Fruit fly (Drosophila melanogaster) whole organism, embryonic: ENCODE results near the gene dyl.

Experiments used
- Abd-B ChIP-seq: fragments of 200-800 bp; sonication (Bioruptor generic); optimal IDR thresholded peaks from 2 replicates; lab custom pipeline; 2018; ENCODE audit warnings: missing biosample characterization, mild to moderate bottlenecking, missing genetic modification characterization, moderate library complexity
- Asciz ChIP-seq: fragments of 200-800 bp; sonication (Bioruptor generic); optimal IDR thresholded peaks from 2 replicates; lab custom pipeline; 2017; ENCODE audit warnings: missing biosample characterization, mild to moderate bottlenecking, missing genetic modification characterization, missing genetic modification reagents
- B-H1 ChIP-seq: fragments of 200-800 bp; sonication (Bioruptor generic); IDR thresholded peaks from 3 replicates; pipeline ENCODE4 v1.3.6; 2022; ENCODE audit warnings: missing biosample characterization, missing genetic modification characterization
- BEAF-32 ChIP-seq: fragments of 200-800 bp; sonication (Bioruptor generic); optimal IDR thresholded peaks from 3 replicates; lab custom pipeline; 2017; ENCODE audit warnings: missing biosample characterization, missing genetic modification characterization, mild to moderate bottlenecking, moderate library complexity, missing genetic modification reagents
- Blimp-1 ChIP-seq: fragments of 200-800 bp; sonication (Bioruptor generic); optimal IDR thresholded peaks from 3 replicates; lab custom pipeline; 2018; ENCODE audit warnings: missing biosample characterization, missing genetic modification characterization, mild to moderate bottlenecking, moderate library complexity, missing genetic modification reagents
- BtbVII ChIP-seq: fragments of 200-800 bp; sonication (Bioruptor generic); optimal IDR thresholded peaks from 3 replicates; lab custom pipeline; 2017; ENCODE audit warnings: missing biosample characterization, mild to moderate bottlenecking, missing genetic modification characterization
- CG10274 ChIP-seq: fragments of 200-800 bp; sonication (Bioruptor generic); optimal IDR thresholded peaks from 3 replicates; lab custom pipeline; 2017; ENCODE audit warnings: missing biosample characterization, mild to moderate bottlenecking, missing genetic modification characterization
- CG10565 ChIP-seq: fragments of 200-800 bp; sonication (Bioruptor generic); optimal IDR thresholded peaks from 3 replicates; lab custom pipeline; 2016; ENCODE audit warnings: missing biosample characterization, mild to moderate bottlenecking, missing genetic modification characterization
- CG12104 ChIP-seq: fragments of 200-800 bp; sonication (Bioruptor generic); optimal IDR thresholded peaks from 3 replicates; lab custom pipeline; 2016; ENCODE audit warnings: missing biosample characterization, missing genetic modification characterization
- CG12391 ChIP-seq: fragments of 200-800 bp; sonication (Bioruptor generic); optimal IDR thresholded peaks from 3 replicates; lab custom pipeline; 2018; ENCODE audit warnings: missing biosample characterization, mild to moderate bottlenecking, missing genetic modification characterization, moderate library complexity
- CG13296 ChIP-seq: fragments of 200-800 bp; sonication (Bioruptor generic); optimal IDR thresholded peaks from 3 replicates; lab custom pipeline; 2018; ENCODE audit warnings: missing biosample characterization, mild to moderate bottlenecking, missing genetic modification characterization
- CG13894 ChIP-seq: fragments of 200-800 bp; sonication (Bioruptor generic); optimal IDR thresholded peaks from 3 replicates; lab custom pipeline; 2018; ENCODE audit warnings: missing biosample characterization, mild to moderate bottlenecking, missing genetic modification characterization, moderate library complexity
- CG15601 ChIP-seq: fragments of 200-800 bp; sonication (Bioruptor generic); optimal IDR thresholded peaks from 3 replicates; lab custom pipeline; 2019; ENCODE audit warnings: missing biosample characterization, mild to moderate bottlenecking, missing genetic modification characterization, moderate library complexity
- CG18262 ChIP-seq: fragments of 200-800 bp; optimal IDR thresholded peaks from 3 replicates; lab custom pipeline; 2019; ENCODE audit warnings: missing biosample characterization, mild to moderate bottlenecking, missing genetic modification characterization, moderate library complexity
- CG2202 ChIP-seq: fragments of 200-800 bp; sonication (Bioruptor generic); optimal IDR thresholded peaks from 2 replicates; lab custom pipeline; 2018; ENCODE audit warnings: missing biosample characterization, mild to moderate bottlenecking, missing genetic modification characterization
- CG2889 ChIP-seq: fragments of 200-800 bp; sonication (Bioruptor generic); IDR thresholded peaks from 3 replicates; pipeline ENCODE4 v1.3.6; 2022; ENCODE audit warnings: missing biosample characterization, missing genetic modification characterization
- CG3847 ChIP-seq: fragments of 200-800 bp; sonication (Bioruptor generic); IDR thresholded peaks from 2 replicates; pipeline ENCODE4 v1.3.6; 2022; ENCODE audit warnings: missing biosample characterization, missing genetic modification characterization
- CG4360 ChIP-seq: fragments of 200-800 bp; sonication (Bioruptor generic); IDR thresholded peaks from 2 replicates; pipeline ENCODE4 v1.3.6; 2022; ENCODE audit warnings: missing biosample characterization, missing genetic modification characterization
- CG4854 ChIP-seq: fragments of 200-800 bp; sonication (Bioruptor generic); optimal IDR thresholded peaks from 2 replicates; lab custom pipeline; 2016; ENCODE audit warnings: missing biosample characterization, missing genetic modification characterization, inconsistent platforms
- CG6854 ChIP-seq: fragments of 200-800 bp; sonication (Bioruptor generic); optimal IDR thresholded peaks from 3 replicates; lab custom pipeline; 2017; ENCODE audit warnings: missing biosample characterization, mild to moderate bottlenecking, missing genetic modification characterization
- CG7556 ChIP-seq: fragments of 200-800 bp; sonication (Bioruptor generic); optimal IDR thresholded peaks from 2 replicates; lab custom pipeline; 2017; ENCODE audit warnings: missing biosample characterization, mild to moderate bottlenecking, missing genetic modification characterization
- Dad ChIP-seq: fragments of 200-800 bp; sonication (Bioruptor generic); optimal IDR thresholded peaks from 3 replicates; lab custom pipeline; 2016; ENCODE audit warnings: missing biosample characterization, missing genetic modification characterization
- Dip3 ChIP-seq: fragments of 200-800 bp; sonication (Bioruptor generic); optimal IDR thresholded peaks from 3 replicates; lab custom pipeline; 2016; ENCODE audit warnings: missing biosample characterization, missing genetic modification characterization
- Elba2 ChIP-seq: fragments of 200-800 bp; sonication (Bioruptor generic); optimal IDR thresholded peaks from 3 replicates; lab custom pipeline; 2016; ENCODE audit warnings: missing biosample characterization, missing genetic modification characterization
- H15 ChIP-seq: fragments of 200-800 bp; sonication (Bioruptor generic); IDR thresholded peaks from 3 replicates; pipeline ENCODE4 v1.3.6; 2022; ENCODE audit warnings: missing biosample characterization, missing genetic modification characterization
- HLH4C ChIP-seq: fragments of 200-800 bp; sonication (Bioruptor generic); IDR thresholded peaks from 3 replicates; pipeline ENCODE4 v1.3.6; 2022; ENCODE audit warnings: missing biosample characterization, missing genetic modification characterization; ENCODE audit not compliant: partially characterized antibody
- Hand ChIP-seq: fragments of 200-800 bp; sonication (Bioruptor generic); optimal IDR thresholded peaks from 2 replicates; lab custom pipeline; 2017; ENCODE audit warnings: mild to moderate bottlenecking, missing biosample characterization, missing genetic modification reagents, missing genetic modification characterization
- Mad ChIP-seq: fragments of 200-800 bp; sonication (Bioruptor generic); optimal IDR thresholded peaks from 2 replicates; lab custom pipeline; 2016; ENCODE audit warnings: missing biosample characterization, missing genetic modification characterization
- Mes4 ChIP-seq: fragments of 200-800 bp; sonication (Bioruptor generic); optimal IDR thresholded peaks from 2 replicates; lab custom pipeline; 2016; ENCODE audit warnings: missing biosample characterization, missing genetic modification characterization
- Vsx1 ChIP-seq: fragments of 200-800 bp; sonication (Bioruptor generic); optimal IDR thresholded peaks from 2 replicates; lab custom pipeline; 2017; ENCODE audit warnings: missing biosample characterization, mild to moderate bottlenecking, missing genetic modification characterization, missing genetic modification reagents
- Xrp1 ChIP-seq: fragments of 200-800 bp; sonication (Bioruptor generic); IDR thresholded peaks from 2 replicates; pipeline ENCODE4 v1.3.6; 2022; ENCODE audit warnings: missing biosample characterization, missing genetic modification characterization
- ap ChIP-seq: fragments of 200-800 bp; sonication (Bioruptor generic); IDR thresholded peaks from 2 replicates; pipeline ENCODE4 v1.3.6; 2022; ENCODE audit warnings: missing biosample characterization, missing genetic modification characterization
- ato ChIP-seq: fragments of 200-800 bp; sonication (Bioruptor generic); IDR thresholded peaks from 2 replicates; pipeline ENCODE4 v1.3.6; 2022; ENCODE audit warnings: missing biosample characterization, missing genetic modification characterization; ENCODE audit not compliant: partially characterized antibody
- bab2 ChIP-seq: fragments of 200-800 bp; sonication (Bioruptor generic); optimal IDR thresholded peaks from 2 replicates; lab custom pipeline; 2016; ENCODE audit warnings: missing biosample characterization, missing genetic modification characterization
- chinmo ChIP-seq: fragments of 200-800 bp; sonication (Bioruptor generic); IDR thresholded peaks from 4 replicates; pipeline ENCODE4 v1.3.6; 2022; ENCODE audit warnings: missing biosample characterization, missing genetic modification characterization; ENCODE audit not compliant: partially characterized antibody
- ci ChIP-seq: fragments of 200-800 bp; sonication (Bioruptor generic); IDR thresholded peaks from 3 replicates; pipeline ENCODE4 v1.3.6; 2022; ENCODE audit warnings: missing biosample characterization, missing genetic modification characterization
- dpn ChIP-seq, 2 experiments: fragments of 200-800 bp; sonication (Bioruptor generic); optimal IDR thresholded peaks; 3 replicates each; lab custom pipeline; 2016; ENCODE audit warnings: missing biosample characterization in 2 of 2, missing genetic modification characterization in 2 of 2
- dysf ChIP-seq: fragments of 200-800 bp; sonication (Bioruptor generic); IDR thresholded peaks from 3 replicates; pipeline ENCODE4 v1.3.6; 2022; ENCODE audit warnings: missing biosample characterization, missing genetic modification characterization
- eyg ChIP-seq: fragments of 200-800 bp; sonication (Bioruptor generic); optimal IDR thresholded peaks from 3 replicates; lab custom pipeline; 2016; ENCODE audit warnings: missing biosample characterization, missing genetic modification characterization
- fd96Cb ChIP-seq: fragments of 200-800 bp; sonication (Bioruptor generic); optimal IDR thresholded peaks from 2 replicates; lab custom pipeline; 2018; ENCODE audit warnings: missing biosample characterization, mild to moderate bottlenecking, missing genetic modification characterization, moderate library complexity
- ind ChIP-seq: fragments of 200-800 bp; sonication (Bioruptor generic); optimal IDR thresholded peaks from 3 replicates; lab custom pipeline; 2016; ENCODE audit warnings: missing biosample characterization, missing genetic modification characterization
- knrl ChIP-seq: fragments of 200-800 bp; sonication (Bioruptor generic); IDR thresholded peaks from 3 replicates; pipeline ENCODE4 v1.3.6; 2022; ENCODE audit warnings: missing biosample characterization, missing genetic modification characterization; ENCODE audit not compliant: partially characterized antibody
- phol ChIP-seq: fragments of 200-800 bp; sonication (Bioruptor generic); optimal IDR thresholded peaks from 3 replicates; lab custom pipeline; 2018; ENCODE audit warnings: missing biosample characterization, mild to moderate bottlenecking, missing genetic modification characterization, moderate library complexity
- repo ChIP-seq: fragments of 200-800 bp; sonication (Bioruptor generic); optimal IDR thresholded peaks from 2 replicates; lab custom pipeline; 2016; ENCODE audit warnings: missing biosample characterization, missing genetic modification characterization
- sd ChIP-seq: fragments of 200-800 bp; sonication (Bioruptor generic); optimal IDR thresholded peaks from 3 replicates; lab custom pipeline; 2018; ENCODE audit warnings: missing biosample characterization, mild to moderate bottlenecking, missing genetic modification characterization, moderate library complexity
- sim ChIP-seq: fragments of 200-800 bp; sonication (Bioruptor generic); IDR thresholded peaks from 2 replicates; pipeline ENCODE4 v1.3.6; 2022; ENCODE audit warnings: missing biosample characterization, missing genetic modification characterization
- slbo ChIP-seq: fragments of 200-800 bp; sonication (Bioruptor generic); IDR thresholded peaks from 2 replicates; pipeline ENCODE4 v1.3.6; 2022; ENCODE audit warnings: missing biosample characterization, missing genetic modification characterization
- unpg ChIP-seq: fragments of 200-800 bp; sonication (Bioruptor generic); optimal IDR thresholded peaks from 3 replicates; lab custom pipeline; 2018; ENCODE audit warnings: missing biosample characterization, mild to moderate bottlenecking, missing genetic modification characterization, moderate library complexity
- zen ChIP-seq: fragments of 200-800 bp; sonication (Bioruptor generic); optimal IDR thresholded peaks from 3 replicates; lab custom pipeline; 2018; ENCODE audit warnings: missing biosample characterization, mild to moderate bottlenecking, missing genetic modification characterization, moderate library complexity

Gene dyl

dm6 chr3L:4292120-4292697 lies 15.3 kb downstream of the dyl start, which contains the start of the genes CG15012 and Fdx2 (continued):
- TF ChIP-seq ci (GFP tag; lab: Robert Waterston, UW) = peak; percentile 13; the same call in 1 of the 3 replicates
- TF ChIP-seq CG6854 (GFP tag; lab: Kevin White, UChicago) = no peak
- no peak for TF ChIP-seq sd
- TF ChIP-seq Vsx1 = no peak
- TF ChIP-seq CG15601 (tag; lab: Kevin White, UChicago) = peak; percentile 52
- TF ChIP-seq Abd-B (GFP tag; lab: Kevin White, UChicago) = peak; percentile 22
- peak; percentile 61 for TF ChIP-seq zen (tag; lab: Kevin White, UChicago)
- TF ChIP-seq Elba2 (GFP tag; lab: Kevin White, UChicago) = no peak
- TF ChIP-seq knrl (GFP tag; lab: Robert Waterston, UW) = peak; percentile 61; the same call in 2 of the 3 replicates
- TF ChIP-seq chinmo (GFP tag; lab: Robert Waterston, UW) = 0 out of 4 replicates have a peak, but pooled peaks have one; percentile 36
- TF ChIP-seq CG2889 (GFP tag; lab: Robert Waterston, UW) = no peak
- TF ChIP-seq bab2 (GFP tag; lab: Kevin White, UChicago) = peak; percentile 53
- TF ChIP-seq Mes4 (GFP tag; lab: Kevin White, UChicago) = no peak
- TF ChIP-seq B-H1 = no peak
- TF ChIP-seq BEAF-32 (GFP tag; lab: Kevin White, UChicago) = peak; percentile 46
- no peak for TF ChIP-seq ap (GFP tag; lab: Robert Waterston, UW)
- no peak for TF ChIP-seq sim (GFP tag; lab: Robert Waterston, UW)
- TF ChIP-seq repo (GFP tag; lab: Kevin White, UChicago) = no peak
- no peak for TF ChIP-seq BtbVII
- TF ChIP-seq CG4360 (GFP tag; lab: Robert Waterston, UW) = peak; percentile 32; the same call in 1 of the 2 replicates
- peak; percentile 37 for TF ChIP-seq ind (GFP tag; lab: Kevin White, UChicago)
- peak; percentile 10 for TF ChIP-seq CG12104 (GFP tag; lab: Kevin White, UChicago)
- no peak for TF ChIP-seq HLH4C
- peak; percentile 23 for TF ChIP-seq unpg (GFP tag; lab: Kevin White, UChicago)
- peak; percentile 9 for TF ChIP-seq eyg (GFP tag; lab: Kevin White, UChicago)
- TF ChIP-seq CG2202 = no peak
- peak; percentile 68 for TF ChIP-seq phol (tag; lab: Kevin White, UChicago)
- TF ChIP-seq ato = no peak
- peak; percentile 29; the same call in 1 of the 2 replicates for TF ChIP-seq slbo (GFP tag; lab: Robert Waterston, UW)
- TF ChIP-seq CG4854 (GFP tag; lab: Kevin White, UChicago) = peak; percentile 20
- peak; percentile 43 for TF ChIP-seq CG3847 (GFP tag; lab: Robert Waterston, UW)
- TF ChIP-seq CG12391 (tag; lab: Kevin White, UChicago) = peak; percentile 57
- peak; percentile 37 for TF ChIP-seq Dad
- no peak for TF ChIP-seq fd96Cb
- TF ChIP-seq Mad (GFP tag; lab: Kevin White, UChicago) = peak; percentile 29
- TF ChIP-seq dysf (GFP tag; lab: Robert Waterston, UW) = no peak
- peak; percentile 23 for TF ChIP-seq Dip3 (GFP tag; lab: Kevin White, UChicago)
- TF ChIP-seq Asciz (GFP tag; lab: Kevin White, UChicago) = no peak
- peak; percentile 22 for TF ChIP-seq Blimp-1
- peak; percentile 7 for TF ChIP-seq CG13894 (tag; lab: Kevin White, UChicago)
- TF ChIP-seq CG7556 (GFP tag; lab: Kevin White, UChicago) = no peak
- no peak for TF ChIP-seq H15
- no peak for TF ChIP-seq CG10565 (GFP tag; lab: Kevin White, UChicago)
- TF ChIP-seq CG18262 = peak; percentile 40
- no peak for TF ChIP-seq CG10274 (GFP tag; lab: Kevin White, UChicago)
- no peak for TF ChIP-seq CG13296 (GFP tag; lab: Kevin White, UChicago)
- no peak for TF ChIP-seq Xrp1 (GFP tag; lab: Robert Waterston, UW)
- no peak for TF ChIP-seq Hand (GFP tag; lab: Kevin White, UChicago)
- peak; percentile 25 to 33 for TF ChIP-seq dpn (GFP tag; optimal IDR thresholded peaks at IDR 0.05; lab: Kevin White, UChicago)
